Worm (Caenorhabditis elegans) whole organism, L4 larva: Measurements from ENCODE around the gene capg-2.

Experiments used
- F10B5.3 ChIP-seq: sonication (generic microtip); optimal IDR thresholded peaks from 2 replicates; lab custom pipeline; 2016; ENCODE audit warnings: mild to moderate bottlenecking, missing genetic modification characterization, missing compliant biosample characterization
- F26F4.8 ChIP-seq: fragments of 200-800 bp; sonication (Bioruptor generic); conservative IDR thresholded peaks from 2 replicates; pipeline ENCODE4 v1.3.6; 2022; ENCODE audit warnings: missing genetic modification characterization, missing compliant biosample characterization
- F37D6.2 ChIP-seq: sonication (generic microtip); optimal IDR thresholded peaks from 2 replicates; lab custom pipeline; 2016; ENCODE audit warnings: mild to moderate bottlenecking, missing genetic modification characterization, missing compliant biosample characterization
- F44E2.7 ChIP-seq: fragments of 200-800 bp; sonication (Bioruptor generic); IDR thresholded peaks from 2 replicates; pipeline ENCODE4 v2.1.2; 2022; ENCODE audit warnings: missing genetic modification characterization, missing compliant biosample characterization
- T26A8.4 ChIP-seq: fragments of 200-800 bp; sonication (Bioruptor generic); IDR thresholded peaks from 2 replicates; pipeline ENCODE4 v1.3.6; 2022; ENCODE audit warnings: missing genetic modification characterization, missing compliant biosample characterization
- Y105C5A.15 ChIP-seq: fragments of 200-800 bp; sonication (Bioruptor generic); IDR thresholded peaks from 2 replicates; pipeline ENCODE4 v1.3.6; 2022; ENCODE audit warnings: missing genetic modification characterization, missing compliant biosample characterization
- Y5F2A.4 ChIP-seq: fragments of 200-800 bp; sonication (Bioruptor generic); optimal IDR thresholded peaks from 2 replicates; lab custom pipeline; 2018; ENCODE audit warnings: mild to moderate bottlenecking, missing genetic modification characterization, missing compliant biosample characterization
- Y75B8A.6 ChIP-seq: fragments of 200-800 bp; sonication (Bioruptor generic); IDR thresholded peaks from 2 replicates; pipeline ENCODE4 v1.3.6; 2022; ENCODE audit warnings: missing genetic modification reagents, missing genetic modification characterization, missing compliant biosample characterization
- ZK337.2 ChIP-seq: fragments of 200-800 bp; sonication (Bioruptor generic); IDR thresholded peaks from 2 replicates; pipeline ENCODE4 v1.3.6; 2022; ENCODE audit warnings: missing genetic modification reagents, missing genetic modification characterization, missing compliant biosample characterization
- ZK546.5 ChIP-seq, 2 experiments: sonication (generic microtip); optimal IDR thresholded peaks; 2 replicates each; lab custom pipeline; 2017; ENCODE audit warnings: missing biosample characterization in 2 of 2, missing genetic modification characterization in 2 of 2
- aly-2 ChIP-seq: sonication (generic microtip); optimal IDR thresholded peaks from 2 replicates; lab custom pipeline; 2018; ENCODE audit warnings: missing biosample characterization, missing genetic modification characterization
- ama-1 ChIP-seq: fragments of 150-350 bp; optimal IDR thresholded peaks from 2 replicates; lab custom pipeline; 2014; ENCODE audit warnings: inconsistent platforms, mixed read lengths
- arid-1 ChIP-seq: fragments of 200-800 bp; sonication (Bioruptor generic); conservative IDR thresholded peaks from 2 replicates; pipeline ENCODE4 v1.3.6; 2022; ENCODE audit warnings: missing genetic modification reagents, missing genetic modification characterization, missing compliant biosample characterization
- ceh-20 ChIP-seq: fragments of 200-800 bp; sonication (Bioruptor generic); IDR thresholded peaks from 2 replicates; pipeline ENCODE4 v1.3.6; 2022; ENCODE audit warnings: missing genetic modification reagents, missing genetic modification characterization, missing compliant biosample characterization
- ceh-28 ChIP-seq: fragments of 150-350 bp; optimal IDR thresholded peaks from 2 replicates; lab custom pipeline; 2014; ENCODE audit warnings: missing biosample characterization, missing genetic modification reagents, missing genetic modification characterization
- ceh-62 ChIP-seq: sonication (generic microtip); optimal IDR thresholded peaks from 2 replicates; lab custom pipeline; 2017; ENCODE audit warnings: missing biosample characterization, missing genetic modification characterization
- cey-2 ChIP-seq: sonication (generic microtip); optimal IDR thresholded peaks from 3 replicates; lab custom pipeline; 2017; ENCODE audit warnings: missing genetic modification characterization, mild to moderate bottlenecking, missing compliant biosample characterization, antibody characterized with exemption, borderline replicate concordance; ENCODE audit not compliant: insufficient read depth
- daf-16 ChIP-seq, 3 experiments: sonication (generic microtip); optimal IDR thresholded peaks; 2 replicates each; lab custom pipeline; 2016 to 2017; ENCODE audit warnings: missing genetic modification characterization in 3 of 3, missing genetic modification reagents in 3 of 3, mild to moderate bottlenecking in 2 of 3, missing compliant biosample characterization in 2 of 3, missing biosample characterization in 1 of 3, moderate library complexity in 1 of 3
- daf-8 ChIP-seq: fragments of 200-800 bp; sonication (Bioruptor generic); IDR thresholded peaks from 2 replicates; pipeline ENCODE4 v1.3.6; 2022; ENCODE audit warnings: missing genetic modification characterization, missing compliant biosample characterization
- dmd-6 ChIP-seq: fragments of 200-800 bp; sonication (Bioruptor generic); IDR thresholded peaks from 2 replicates; pipeline ENCODE4 v1.3.6; 2022; ENCODE audit warnings: missing genetic modification reagents, missing genetic modification characterization, missing compliant biosample characterization
- dpl-1 ChIP-seq: fragments of 150-350 bp; optimal IDR thresholded peaks from 2 replicates; lab custom pipeline; 2014; ENCODE audit warnings: missing biosample characterization, missing genetic modification reagents, missing genetic modification characterization
- duxl-1 ChIP-seq: sonication (generic microtip); optimal IDR thresholded peaks from 2 replicates; lab custom pipeline; 2016; ENCODE audit warnings: mild to moderate bottlenecking, missing genetic modification characterization, moderate library complexity, missing compliant biosample characterization; ENCODE audit not compliant: poor library complexity
- dve-1 ChIP-seq: sonication (generic microtip); optimal IDR thresholded peaks from 2 replicates; lab custom pipeline; 2017; ENCODE audit warnings: antibody characterized with exemption, mild to moderate bottlenecking, missing genetic modification characterization, missing compliant biosample characterization; ENCODE audit not compliant: insufficient read depth
- egl-27 ChIP-seq: sonication (generic microtip); optimal IDR thresholded peaks from 3 replicates; lab custom pipeline; 2017; ENCODE audit warnings: missing biosample characterization, missing genetic modification reagents, missing genetic modification characterization
- fkh-10 ChIP-seq: fragments of 150-350 bp; optimal IDR thresholded peaks from 2 replicates; lab custom pipeline; 2014; ENCODE audit warnings: missing biosample characterization, missing genetic modification reagents, missing genetic modification characterization
- gei-8 ChIP-seq: fragments of 200-800 bp; sonication (Bioruptor generic); optimal IDR thresholded peaks from 2 replicates; lab custom pipeline; 2018; ENCODE audit warnings: mild to moderate bottlenecking, missing genetic modification characterization, missing compliant biosample characterization
- hif-1 ChIP-seq, 2 experiments: sonication (generic microtip); optimal IDR thresholded peaks; 2 replicates each; lab custom pipeline; 2016 to 2017; ENCODE audit warnings: missing compliant biosample characterization in 2 of 2, missing genetic modification characterization in 2 of 2, missing genetic modification reagents in 2 of 2, missing genotype in 2 of 2, mild to moderate bottlenecking in 1 of 2
- hlh-30 ChIP-seq: sonication (generic microtip); optimal IDR thresholded peaks from 2 replicates; lab custom pipeline; 2017; ENCODE audit warnings: antibody characterized with exemption, mild to moderate bottlenecking, missing genetic modification characterization, missing compliant biosample characterization; ENCODE audit not compliant: insufficient read depth
- lin-38 ChIP-seq: fragments of 200-800 bp; sonication (Bioruptor generic); IDR thresholded peaks from 2 replicates; pipeline ENCODE4 v1.3.6; 2022; ENCODE audit warnings: missing genetic modification reagents, missing genetic modification characterization, missing compliant biosample characterization
- lir-3 ChIP-seq: sonication (generic microtip); optimal IDR thresholded peaks from 2 replicates; lab custom pipeline; 2016; ENCODE audit warnings: mild to moderate bottlenecking, missing genetic modification characterization, missing compliant biosample characterization
- madf-5 ChIP-seq, 2 experiments: fragments of 200-800 bp; sonication (Bioruptor generic); IDR thresholded peaks; 2 replicates each; pipeline ENCODE4 v1.3.6; 2022; ENCODE audit warnings: missing compliant biosample characterization in 2 of 2, missing genetic modification characterization in 2 of 2
- mep-1 ChIP-seq: fragments of 150-350 bp; sonication (generic microtip); optimal IDR thresholded peaks from 3 replicates; lab custom pipeline; 2014; ENCODE audit warnings: missing biosample characterization, missing genetic modification characterization
- mxl-2 ChIP-seq: fragments of 200-800 bp; sonication (Bioruptor generic); conservative IDR thresholded peaks from 2 replicates; pipeline ENCODE4 v1.3.6; 2022; ENCODE audit warnings: missing genetic modification reagents, missing genetic modification characterization, missing compliant biosample characterization
- nhr-102 ChIP-seq: sonication (generic microtip); optimal IDR thresholded peaks from 2 replicates; lab custom pipeline; 2016; ENCODE audit warnings: mild to moderate bottlenecking, missing genetic modification characterization, moderate library complexity, missing compliant biosample characterization
- nhr-237 ChIP-seq: sonication (generic microtip); optimal IDR thresholded peaks from 2 replicates; lab custom pipeline; 2017; ENCODE audit warnings: missing biosample characterization, missing genetic modification characterization
- nhr-41 ChIP-seq: fragments of 200-800 bp; sonication (Bioruptor generic); IDR thresholded peaks from 2 replicates; pipeline ENCODE4 v1.3.6; 2022; ENCODE audit warnings: missing genetic modification reagents, missing genetic modification characterization, missing compliant biosample characterization
- nhr-6 ChIP-seq: fragments of 150-350 bp; optimal IDR thresholded peaks from 2 replicates; lab custom pipeline; 2014; ENCODE audit warnings: missing biosample characterization, missing genetic modification characterization
- nhr-76 ChIP-seq: fragments of 150-350 bp; optimal IDR thresholded peaks from 2 replicates; lab custom pipeline; 2014; ENCODE audit warnings: missing biosample characterization, missing genetic modification characterization
- nhr-77 ChIP-seq: fragments of 150-350 bp; optimal IDR thresholded peaks from 2 replicates; lab custom pipeline; 2014; ENCODE audit warnings: missing biosample characterization, missing genetic modification characterization
- php-3 ChIP-seq: fragments of 200-800 bp; sonication (Bioruptor generic); IDR thresholded peaks from 2 replicates; pipeline ENCODE4 v1.3.6; 2022; ENCODE audit warnings: missing genetic modification reagents, missing genetic modification characterization, missing compliant biosample characterization
- pqm-1 ChIP-seq: sonication (generic microtip); optimal IDR thresholded peaks from 2 replicates; lab custom pipeline; 2017; ENCODE audit warnings: missing biosample characterization, missing genetic modification characterization
- set-16 ChIP-seq: fragments of 200-800 bp; sonication (Bioruptor generic); IDR thresholded peaks from 2 replicates; pipeline ENCODE4 v1.3.6; 2022; ENCODE audit warnings: missing genetic modification reagents, missing genetic modification characterization, missing compliant biosample characterization
- skn-1 ChIP-seq: fragments of 150-350 bp; optimal IDR thresholded peaks from 2 replicates; lab custom pipeline; 2014; ENCODE audit warnings: missing biosample characterization, missing genetic modification characterization
- spr-1 ChIP-seq: sonication (generic microtip); optimal IDR thresholded peaks from 2 replicates; lab custom pipeline; 2016; ENCODE audit warnings: mild to moderate bottlenecking, missing genetic modification characterization, missing compliant biosample characterization
- spr-3 ChIP-seq: fragments of 200-800 bp; sonication (Bioruptor generic); optimal IDR thresholded peaks from 2 replicates; lab custom pipeline; 2018; ENCODE audit warnings: mild to moderate bottlenecking, missing genetic modification characterization, missing compliant biosample characterization
- tag-97 ChIP-seq: fragments of 200-800 bp; sonication (Bioruptor generic); IDR thresholded peaks from 2 replicates; pipeline ENCODE4 v1.3.6; 2022; ENCODE audit warnings: missing genetic modification characterization, missing compliant biosample characterization
- unc-39 ChIP-seq: sonication (generic microtip); optimal IDR thresholded peaks from 2 replicates; lab custom pipeline; 2017; ENCODE audit warnings: missing biosample characterization, missing genetic modification characterization
- zag-1 ChIP-seq: fragments of 150-350 bp; optimal IDR thresholded peaks from 2 replicates; lab custom pipeline; 2014; ENCODE audit warnings: missing biosample characterization, missing genetic modification characterization
- zfp-3 ChIP-seq: fragments of 200-800 bp; sonication (Bioruptor generic); conservative IDR thresholded peaks from 2 replicates; pipeline ENCODE4 v1.3.6; 2022; ENCODE audit warnings: missing genetic modification reagents, missing genetic modification characterization, missing compliant biosample characterization
- zip-11 ChIP-seq: fragments of 200-800 bp; sonication (Bioruptor generic); IDR thresholded peaks from 2 replicates; pipeline ENCODE4 v1.3.6; 2022; ENCODE audit warnings: missing genetic modification characterization, missing compliant biosample characterization
- zip-2 ChIP-seq: fragments of 150-350 bp; optimal IDR thresholded peaks from 2 replicates; lab custom pipeline; 2014; ENCODE audit warnings: missing biosample characterization, missing genetic modification characterization

The capg-2 gene

ce11 chrV:12301985-12302591 lies 30.4 kb downstream of the capg-2 start, which contains the start of the genes frm-7 and F55C5.17 (continued):
- no peak for TF ChIP-seq set-16 (GFP tag; lab: Robert Waterston, UW)
- TF ChIP-seq Y105C5A.15 (GFP tag; lab: Robert Waterston, UW) = no peak
- no peak for TF ChIP-seq Y5F2A.4
- no peak for TF ChIP-seq spr-3 (GFP tag; lab: Kevin White, UChicago)
- TF ChIP-seq nhr-77 (tag; lab: Kevin White, UChicago) = no peak
- TF ChIP-seq skn-1 (tag; lab: Kevin White, UChicago) = no peak
- TF ChIP-seq nhr-102 (tag; lab: Kevin White, UChicago) = no peak
- TF ChIP-seq ZK546.5 (tag; optimal IDR thresholded peaks at IDR 0.05; lab: Kevin White, UChicago) = no peak
- TF ChIP-seq gei-8 (GFP tag; lab: Kevin White, UChicago) = no peak
- TF ChIP-seq cey-2 = no peak
- TF ChIP-seq dve-1 (tag; lab: Kevin White, UChicago) = peak; percentile 57
- no peak for TF ChIP-seq dpl-1 (GFP tag; lab: Kevin White, UChicago)
- TF ChIP-seq F44E2.7 (GFP tag; lab: Robert Waterston, UW) = no peak
- no peak for TF ChIP-seq zfp-3 (GFP tag; lab: Robert Waterston, UW)
- peak; percentile 37 for TF ChIP-seq mep-1 (tag; lab: Kevin White, UChicago)
- TF ChIP-seq zip-11 = no peak
- peak; percentile 64; the same call in 1 of the 2 replicates for TF ChIP-seq php-3 (GFP tag; lab: Robert Waterston, UW)
- TF ChIP-seq ama-1 (lab: Kevin White, UChicago) = no peak
- TF ChIP-seq lin-38 (GFP tag; lab: Robert Waterston, UW) = no peak
- TF ChIP-seq ceh-20 (GFP tag; lab: Robert Waterston, UW) = no peak
- TF ChIP-seq nhr-76 (tag; lab: Kevin White, UChicago) = no peak
- TF ChIP-seq nhr-237 (tag; lab: Kevin White, UChicago) = no peak
- TF ChIP-seq mxl-2 = no peak
- TF ChIP-seq tag-97 = no peak
- no peak for TF ChIP-seq zip-2 (tag; lab: Kevin White, UChicago)
- no peak for TF ChIP-seq ZK337.2 (GFP tag; lab: Robert Waterston, UW)
- peak; percentile 54 for TF ChIP-seq dmd-6 (GFP tag; lab: Robert Waterston, UW)
- no peak for TF ChIP-seq unc-39 (tag; lab: Kevin White, UChicago)
- TF ChIP-seq duxl-1 = no peak
- TF ChIP-seq daf-16 (GFP tag; optimal IDR thresholded peaks at IDR 0.05; lab: Kevin White, UChicago) = no peak
- peak; percentile 50 for TF ChIP-seq daf-16 (tag; optimal IDR thresholded peaks at IDR 0.05; lab: Kevin White, UChicago)
- TF ChIP-seq Y75B8A.6 (GFP tag; lab: Robert Waterston, UW) = no peak
- no peak for TF ChIP-seq egl-27 (tag; lab: Kevin White, UChicago)
- TF ChIP-seq aly-2 = no peak
- TF ChIP-seq madf-5 (GFP tag; IDR thresholded peaks at IDR 0.05; lab: Robert Waterston, UW) = no peak
- TF ChIP-seq F10B5.3 (tag; lab: Kevin White, UChicago) = no peak
- TF ChIP-seq fkh-10 (GFP tag; lab: Kevin White, UChicago) = no peak
- TF ChIP-seq F37D6.2 (tag; lab: Kevin White, UChicago) = no peak
- no peak for TF ChIP-seq spr-1
- TF ChIP-seq ceh-28 (tag; lab: Kevin White, UChicago) = no peak
- no peak for TF ChIP-seq zag-1 (tag; lab: Kevin White, UChicago)
- TF ChIP-seq ceh-62 (tag; lab: Kevin White, UChicago) = no peak
- TF ChIP-seq pqm-1 = peak; percentile 47
- no peak for TF ChIP-seq F26F4.8 (GFP tag; lab: Robert Waterston, UW)
- no peak for TF ChIP-seq daf-8 (GFP tag; lab: Robert Waterston, UW)
- no peak for TF ChIP-seq hif-1 (tag; optimal IDR thresholded peaks at IDR 0.05; lab: Kevin White, UChicago)
- TF ChIP-seq nhr-6 = no peak
- peak; percentile 84 for TF ChIP-seq hlh-30 (tag; lab: Kevin White, UChicago)
- TF ChIP-seq lir-3 (tag; lab: Kevin White, UChicago) = no peak
- TF ChIP-seq nhr-41 (GFP tag; lab: Robert Waterston, UW) = 0 out of 2 replicates have a peak, but pooled peaks have one; percentile 9
- TF ChIP-seq T26A8.4 = no peak
- TF ChIP-seq arid-1 (GFP tag; lab: Robert Waterston, UW) = no peak
- TF ChIP-seq, all 104 proteins: peak for 15
